Fruit fly (Drosophila melanogaster) whole organism, embryonic: ENCODE data around the gene Ada1-2.

Experiments
- ATbp ChIP-seq: fragments of 200-800 bp; sonication (Bioruptor generic); optimal IDR thresholded peaks from 2 replicates; lab custom pipeline; 2017; ENCODE audit warnings: missing biosample characterization, mild to moderate bottlenecking, missing genetic modification characterization, missing genetic modification reagents
- CG10979 ChIP-seq: fragments of 200-800 bp; sonication (Bioruptor generic); optimal IDR thresholded peaks from 2 replicates; lab custom pipeline; 2018; ENCODE audit warnings: missing biosample characterization, mild to moderate bottlenecking, missing genetic modification characterization, moderate library complexity
- CG11398 ChIP-seq: fragments of 200-800 bp; sonication (Bioruptor generic); optimal IDR thresholded peaks from 2 replicates; lab custom pipeline; 2016; ENCODE audit warnings: missing biosample characterization, missing genetic modification characterization
- CG12391 ChIP-seq: fragments of 200-800 bp; sonication (Bioruptor generic); optimal IDR thresholded peaks from 3 replicates; lab custom pipeline; 2018; ENCODE audit warnings: missing biosample characterization, mild to moderate bottlenecking, missing genetic modification characterization, moderate library complexity
- CG14710 ChIP-seq: fragments of 200-800 bp; sonication (Bioruptor generic); optimal IDR thresholded peaks from 3 replicates; lab custom pipeline; 2019; ENCODE audit warnings: missing biosample characterization, mild to moderate bottlenecking, missing genetic modification characterization, moderate library complexity
- CG15479 ChIP-seq: fragments of 200-800 bp; sonication (Bioruptor generic); optimal IDR thresholded peaks from 3 replicates; lab custom pipeline; 2019; ENCODE audit warnings: missing biosample characterization, mild to moderate bottlenecking, missing genetic modification characterization, moderate library complexity
- CG1603 ChIP-seq: fragments of 200-800 bp; sonication (Bioruptor generic); optimal IDR thresholded peaks from 2 replicates; lab custom pipeline; 2019; ENCODE audit warnings: missing biosample characterization, mild to moderate bottlenecking, missing genetic modification characterization, moderate library complexity
- CG16815 ChIP-seq: fragments of 200-800 bp; sonication (Bioruptor generic); optimal IDR thresholded peaks from 3 replicates; lab custom pipeline; 2017; ENCODE audit warnings: missing biosample characterization, mild to moderate bottlenecking, missing genetic modification characterization
- CG16863 ChIP-seq: fragments of 200-800 bp; sonication (Bioruptor generic); optimal IDR thresholded peaks from 3 replicates; lab custom pipeline; 2016; ENCODE audit warnings: missing biosample characterization, missing genetic modification characterization
- CG17359 ChIP-seq: fragments of 200-800 bp; sonication (Bioruptor generic); optimal IDR thresholded peaks from 3 replicates; lab custom pipeline; 2018; ENCODE audit warnings: missing biosample characterization, mild to moderate bottlenecking, missing genetic modification characterization, moderate library complexity
- CG17361 ChIP-seq: fragments of 200-800 bp; sonication (Bioruptor generic); IDR thresholded peaks from 3 replicates; pipeline ENCODE4 v1.3.6; 2022; ENCODE audit warnings: missing biosample characterization, missing genetic modification characterization
- CG18262 ChIP-seq: fragments of 200-800 bp; optimal IDR thresholded peaks from 3 replicates; lab custom pipeline; 2019; ENCODE audit warnings: missing biosample characterization, mild to moderate bottlenecking, missing genetic modification characterization, moderate library complexity
- CG1832 ChIP-seq: fragments of 200-800 bp; sonication (Bioruptor generic); optimal IDR thresholded peaks from 2 replicates; lab custom pipeline; 2017; ENCODE audit warnings: missing biosample characterization, mild to moderate bottlenecking, missing genetic modification characterization, inconsistent platforms
- CG2712 ChIP-seq: fragments of 200-800 bp; optimal IDR thresholded peaks from 3 replicates; lab custom pipeline; 2019; ENCODE audit warnings: missing biosample characterization, mild to moderate bottlenecking, missing genetic modification characterization, moderate library complexity
- CG33213 ChIP-seq: fragments of 200-800 bp; sonication (Bioruptor generic); optimal IDR thresholded peaks from 3 replicates; lab custom pipeline; 2016; ENCODE audit warnings: missing biosample characterization, missing genetic modification characterization
- CG6175 ChIP-seq: fragments of 200-800 bp; sonication (Bioruptor generic); IDR thresholded peaks from 3 replicates; pipeline ENCODE4 v1.3.6; 2022; ENCODE audit warnings: missing biosample characterization, missing genetic modification characterization
- CG7556 ChIP-seq: fragments of 200-800 bp; sonication (Bioruptor generic); optimal IDR thresholded peaks from 2 replicates; lab custom pipeline; 2017; ENCODE audit warnings: missing biosample characterization, mild to moderate bottlenecking, missing genetic modification characterization
- CG7839 ChIP-seq: fragments of 200-800 bp; sonication (Bioruptor generic); optimal IDR thresholded peaks from 3 replicates; lab custom pipeline; 2018; ENCODE audit warnings: missing biosample characterization, mild to moderate bottlenecking, missing genetic modification characterization, moderate library complexity
- CG8290 ChIP-seq, 3 experiments: fragments of 200-800 bp; sonication (Bioruptor generic); optimal IDR thresholded peaks; 2 replicates each; lab custom pipeline; 2016 to 2019; ENCODE audit warnings: missing biosample characterization in 3 of 3, missing genetic modification characterization in 3 of 3, mild to moderate bottlenecking in 2 of 3, moderate library complexity in 1 of 3
- CG8388 ChIP-seq: fragments of 200-800 bp; sonication (Bioruptor generic); optimal IDR thresholded peaks from 2 replicates; lab custom pipeline; 2019; ENCODE audit warnings: missing biosample characterization, mild to moderate bottlenecking, missing genetic modification characterization, moderate library complexity
- CG8924 ChIP-seq: fragments of 200-800 bp; optimal IDR thresholded peaks from 3 replicates; lab custom pipeline; 2019; ENCODE audit warnings: missing biosample characterization, mild to moderate bottlenecking, missing genetic modification characterization, moderate library complexity
- Camta ChIP-seq: fragments of 200-800 bp; sonication (Bioruptor generic); optimal IDR thresholded peaks from 2 replicates; lab custom pipeline; 2016; ENCODE audit warnings: missing biosample characterization, missing genetic modification characterization
- Ets97D ChIP-seq: fragments of 200-800 bp; sonication (Bioruptor generic); optimal IDR thresholded peaks from 3 replicates; lab custom pipeline; 2016; ENCODE audit warnings: missing biosample characterization, missing genetic modification characterization
- Med ChIP-seq: fragments of 200-800 bp; sonication (Bioruptor generic); peaks from one replicate; lab custom pipeline; 2016; ENCODE audit warnings: missing biosample characterization, missing genetic modification characterization, mild to moderate bottlenecking, inconsistent platforms, moderate library complexity
- Oli ChIP-seq: fragments of 200-800 bp; sonication (Bioruptor generic); optimal IDR thresholded peaks from 2 replicates; lab custom pipeline; 2018; ENCODE audit warnings: missing biosample characterization, mild to moderate bottlenecking, missing genetic modification characterization, moderate library complexity
- Sox100B ChIP-seq: fragments of 200-800 bp; sonication (Bioruptor generic); optimal IDR thresholded peaks from 3 replicates; lab custom pipeline; 2018; ENCODE audit warnings: missing biosample characterization, mild to moderate bottlenecking, missing genetic modification characterization
- Sox102F ChIP-seq: fragments of 200-800 bp; sonication (Bioruptor generic); optimal IDR thresholded peaks from 2 replicates; lab custom pipeline; 2018; ENCODE audit warnings: missing biosample characterization, mild to moderate bottlenecking, missing genetic modification characterization, moderate library complexity
- Ssrp ChIP-seq: fragments of 200-800 bp; sonication (Bioruptor generic); optimal IDR thresholded peaks from 2 replicates; lab custom pipeline; 2018; ENCODE audit warnings: missing biosample characterization, mild to moderate bottlenecking, missing genetic modification characterization, moderate library complexity
- Xrp1 ChIP-seq: fragments of 200-800 bp; sonication (Bioruptor generic); IDR thresholded peaks from 2 replicates; pipeline ENCODE4 v1.3.6; 2022; ENCODE audit warnings: missing biosample characterization, missing genetic modification characterization
- bsh ChIP-seq, 2 experiments: fragments of 200-800 bp; sonication (Bioruptor generic); optimal IDR thresholded peaks; 2 replicates each; lab custom pipeline; 2017 to 2018; ENCODE audit warnings: mild to moderate bottlenecking in 2 of 2, missing biosample characterization in 2 of 2, missing genetic modification characterization in 2 of 2, moderate library complexity in 1 of 2
- chinmo ChIP-seq: fragments of 200-800 bp; sonication (Bioruptor generic); IDR thresholded peaks from 4 replicates; pipeline ENCODE4 v1.3.6; 2022; ENCODE audit warnings: missing biosample characterization, missing genetic modification characterization; ENCODE audit not compliant: partially characterized antibody
- dmrt11E ChIP-seq: fragments of 200-800 bp; sonication (Bioruptor generic); optimal IDR thresholded peaks from 3 replicates; lab custom pipeline; 2018; ENCODE audit warnings: missing biosample characterization, mild to moderate bottlenecking, missing genetic modification characterization, moderate library complexity
- gem ChIP-seq: fragments of 200-800 bp; sonication (Bioruptor generic); optimal IDR thresholded peaks from 2 replicates; lab custom pipeline; 2019; ENCODE audit warnings: missing biosample characterization, mild to moderate bottlenecking, missing genetic modification characterization, moderate library complexity
- grau ChIP-seq: fragments of 200-800 bp; optimal IDR thresholded peaks from 3 replicates; lab custom pipeline; 2019; ENCODE audit warnings: missing biosample characterization, mild to moderate bottlenecking, missing genetic modification characterization, moderate library complexity
- hkb ChIP-seq, 2 experiments: fragments of 200-800 bp in 1 of 2; fragments of >200 bp in 1 of 2; sonication (Bioruptor generic) in 1 of 2; IDR thresholded peaks in 1 of 2; optimal IDR thresholded peaks in 1 of 2; 2 replicates each; pipeline versions ENCODE4 v1.3.6 to Lab custom; 2017 to 2022; ENCODE audit warnings: missing biosample characterization in 1 of 2, missing genetic modification characterization in 1 of 2
- lola ChIP-seq, 3 experiments: fragments of >200 bp in 2 of 3; fragments of 200-800 bp in 1 of 3; sonication (Bioruptor generic) in 1 of 3; optimal IDR thresholded peaks; 2 replicates each; lab custom pipeline; 2017 to 2019; ENCODE audit warnings: missing biosample characterization in 3 of 3, missing genetic modification characterization in 3 of 3, mild to moderate bottlenecking in 1 of 3, moderate library complexity in 1 of 3
- nmo ChIP-seq: fragments of 200-800 bp; sonication (Bioruptor generic); optimal IDR thresholded peaks from 2 replicates; lab custom pipeline; 2018; ENCODE audit warnings: missing biosample characterization, mild to moderate bottlenecking, missing genetic modification characterization, moderate library complexity
- pan ChIP-seq, 4 experiments: fragments of >200 bp in 3 of 4; fragments of 200-800 bp in 1 of 4; sonication (Bioruptor generic) in 1 of 4; optimal IDR thresholded peaks in 3 of 4; IDR thresholded peaks in 1 of 4; 2 replicates each; pipeline versions ENCODE4 v1.3.6 to Lab custom; 2017 to 2022; ENCODE audit warnings: missing biosample characterization in 2 of 4, missing genetic modification characterization in 2 of 4, mixed read lengths in 1 of 4
- pho ChIP-seq: fragments of 200-800 bp; sonication (Bioruptor generic); optimal IDR thresholded peaks from 2 replicates; lab custom pipeline; 2016; ENCODE audit warnings: missing biosample characterization, missing genetic modification characterization
- phol ChIP-seq: fragments of 200-800 bp; sonication (Bioruptor generic); optimal IDR thresholded peaks from 3 replicates; lab custom pipeline; 2018; ENCODE audit warnings: missing biosample characterization, mild to moderate bottlenecking, missing genetic modification characterization, moderate library complexity
- row ChIP-seq: fragments of 200-800 bp; sonication (Bioruptor generic); IDR thresholded peaks from 3 replicates; pipeline ENCODE4 v1.3.6; 2022; ENCODE audit warnings: missing biosample characterization, missing genetic modification characterization
- sens ChIP-seq: fragments of 200-800 bp; sonication (Bioruptor generic); peaks from one replicate; lab custom pipeline; 2016; ENCODE audit warnings: missing biosample characterization, missing genetic modification characterization
- tin ChIP-seq: fragments of 200-800 bp; sonication (Bioruptor generic); optimal IDR thresholded peaks from 3 replicates; lab custom pipeline; 2016; ENCODE audit warnings: missing biosample characterization, missing genetic modification characterization
- unpg ChIP-seq: fragments of 200-800 bp; sonication (Bioruptor generic); optimal IDR thresholded peaks from 3 replicates; lab custom pipeline; 2018; ENCODE audit warnings: missing biosample characterization, mild to moderate bottlenecking, missing genetic modification characterization, moderate library complexity
- zen ChIP-seq: fragments of 200-800 bp; sonication (Bioruptor generic); optimal IDR thresholded peaks from 3 replicates; lab custom pipeline; 2018; ENCODE audit warnings: missing biosample characterization, mild to moderate bottlenecking, missing genetic modification characterization, moderate library complexity
- zf30C ChIP-seq: fragments of 200-800 bp; sonication (Bioruptor generic); optimal IDR thresholded peaks from 3 replicates; lab custom pipeline; 2018; ENCODE audit warnings: missing biosample characterization, mild to moderate bottlenecking, missing genetic modification characterization

The Ada1-2 gene

dm6 chr2L:11977721-11978120 is 15.0 kb upstream of the Ada1-2 start:
- TF ChIP-seq sens (GFP tag; lab: Kevin White, UChicago), result peak; percentile 75
- TF ChIP-seq Sox100B, result no peak
- peak; percentile 53 for TF ChIP-seq zen (tag; lab: Kevin White, UChicago)
- peak; percentile 28 for TF ChIP-seq CG15479
- TF ChIP-seq CG1832 (GFP tag; lab: Kevin White, UChicago), result peak; percentile 7

- TF ChIP-seq gem, result peak; percentile 62
- peak; percentile 15 for TF ChIP-seq sens (GFP tag; lab: Kevin White, UChicago)
- no peak for TF ChIP-seq hkb (optimal IDR thresholded peaks at IDR 0.05; lab: Kevin White, UChicago)
- TF ChIP-seq hkb (GFP tag; IDR thresholded peaks at IDR 0.05; lab: Robert Waterston, UW), result 0 out of 2 replicates have a peak, but pooled peaks have one; percentile 15
- peak; percentile 23; the same call in 1 of the 2 replicates for TF ChIP-seq Xrp1 (GFP tag; lab: Robert Waterston, UW)
- peak; percentile 27 for TF ChIP-seq grau (tag; lab: Kevin White, UChicago)
- peak; percentile 15 for TF ChIP-seq zf30C (GFP tag; lab: Kevin White, UChicago)
- peak; percentile 29 for TF ChIP-seq CG1603 (tag; lab: Kevin White, UChicago)
- TF ChIP-seq CG33213, result no peak
- TF ChIP-seq CG8290 (GFP tag; optimal IDR thresholded peaks at IDR 0.05; lab: Kevin White, UChicago), result no peak
- no peak for TF ChIP-seq CG8290 (tag; optimal IDR thresholded peaks at IDR 0.05; lab: Kevin White, UChicago)
- peak in 1 of 2 experiments; percentile 28 for TF ChIP-seq bsh (GFP tag; optimal IDR thresholded peaks at IDR 0.05; lab: Kevin White, UChicago)
- no peak for TF ChIP-seq CG16863 (GFP tag; lab: Kevin White, UChicago)
- no peak for TF ChIP-seq ATbp (GFP tag; lab: Kevin White, UChicago)
- TF ChIP-seq CG8388 (GFP tag; lab: Kevin White, UChicago), result peak; percentile 27
- TF ChIP-seq row, result peak; percentile 36; the same call in 1 of the 3 replicates
- TF ChIP-seq pan (optimal IDR thresholded peaks at IDR 0.05; lab: Kevin White, UChicago), result no peak
- TF ChIP-seq pan (GFP tag; optimal IDR thresholded peaks at IDR 0.05 in 1 of 2, IDR thresholded peaks at IDR 0.05 in 1 of 2), result no peak
- peak; percentile 52 for TF ChIP-seq Med (GFP tag; lab: Kevin White, UChicago)
- peak; percentile 8 for TF ChIP-seq Ssrp (tag; lab: Kevin White, UChicago)
- TF ChIP-seq CG17361, result peak; percentile 22; the same call in 1 of the 3 replicates
- TF ChIP-seq Sox102F (GFP tag; lab: Kevin White, UChicago), result peak; percentile 12
- TF ChIP-seq pho (GFP tag; lab: Kevin White, UChicago), result no peak
- peak; percentile 28 for TF ChIP-seq phol (tag; lab: Kevin White, UChicago)
- TF ChIP-seq CG18262, result peak; percentile 20
- TF ChIP-seq CG14710 (tag; lab: Kevin White, UChicago), result peak; percentile 7
- TF ChIP-seq CG8924, result peak; percentile 3
- no peak for TF ChIP-seq Camta (GFP tag; lab: Kevin White, UChicago)
- TF ChIP-seq CG2712 (tag; lab: Kevin White, UChicago), result peak; percentile 59
- peak; percentile 13 for TF ChIP-seq CG17359 (tag; lab: Kevin White, UChicago)
- peak; percentile 25 for TF ChIP-seq CG16815 (GFP tag; lab: Kevin White, UChicago)
- TF ChIP-seq tin (GFP tag; lab: Kevin White, UChicago), result no peak
- TF ChIP-seq Oli (tag; lab: Kevin White, UChicago), result peak; percentile 10
- 0 out of 3 replicates have a peak, but pooled peaks have one; percentile 2 for TF ChIP-seq CG6175
- no peak for TF ChIP-seq chinmo
- TF ChIP-seq CG11398 (GFP tag; lab: Kevin White, UChicago), result no peak
- TF ChIP-seq dmrt11E, result peak; percentile 56
- peak; percentile 17 for TF ChIP-seq CG10979 (tag; lab: Kevin White, UChicago)
- peak; percentile 40 for TF ChIP-seq CG12391 (tag; lab: Kevin White, UChicago)
- peak; percentile 11 for TF ChIP-seq CG7839
- peak; percentile 28 for TF ChIP-seq nmo
- no peak for TF ChIP-seq Ets97D (GFP tag; lab: Kevin White, UChicago)
- TF ChIP-seq unpg (GFP tag; lab: Kevin White, UChicago), result peak; percentile 46
- peak in 1 of 3 experiments; percentile 58 for TF ChIP-seq lola (GFP tag; optimal IDR thresholded peaks at IDR 0.05; lab: Kevin White, UChicago)
- TF ChIP-seq CG7556, result peak; percentile 4
These were observed 12.6 kb upstream of the Ada1-2 start for dm6 chr2L:11980075-11980474.
